Fruit fly (Drosophila melanogaster) whole organism, wandering third instar larva: ENCODE measurements around the gene CG4053.
A peak's percentile ranks its signal among the peaks of the same experiment; 100 is the strongest.

Experiments used
- Abd-B ChIP-seq: fragments of >200 bp; optimal IDR thresholded peaks from 2 replicates; lab custom pipeline; 2017; ENCODE audit warnings: missing biosample characterization, missing genetic modification characterization
- CG9705 ChIP-seq: fragments of 200-800 bp; sonication (Bioruptor generic); optimal IDR thresholded peaks from 2 replicates; lab custom pipeline; 2018; ENCODE audit warnings: missing biosample characterization, mild to moderate bottlenecking, missing genetic modification characterization
- CrebA ChIP-seq: fragments of 200-800 bp; sonication (Bioruptor generic); optimal IDR thresholded peaks from 2 replicates; lab custom pipeline; 2016; ENCODE audit warnings: missing biosample characterization, mild to moderate bottlenecking, missing genetic modification characterization, borderline replicate concordance
- Dfd ChIP-seq: fragments of >200 bp; optimal IDR thresholded peaks from 2 replicates; lab custom pipeline; 2017; ENCODE audit warnings: missing biosample characterization, missing genetic modification characterization
- GATAd ChIP-seq: sonication (Bioruptor generic); optimal IDR thresholded peaks from 2 replicates; lab custom pipeline; 2016; ENCODE audit warnings: missing biosample characterization, missing genetic modification characterization
- HLH106 ChIP-seq: fragments of 200-800 bp; optimal IDR thresholded peaks from 3 replicates; lab custom pipeline; 2019; ENCODE audit warnings: missing biosample characterization, mild to moderate bottlenecking, missing genetic modification characterization, moderate library complexity
- Hr78 ChIP-seq: fragments of >200 bp; optimal IDR thresholded peaks from 2 replicates; lab custom pipeline; 2017; ENCODE audit warnings: missing biosample characterization, missing genetic modification characterization
- Hr83 ChIP-seq: fragments of 200-300 bp; sonication (Bioruptor generic); optimal IDR thresholded peaks from 2 replicates; lab custom pipeline; 2016; ENCODE audit warnings: missing biosample characterization, mild to moderate bottlenecking, missing genetic modification characterization, moderate library complexity; ENCODE audit not compliant: poor library complexity, severe bottlenecking
- Jra ChIP-seq: sonication (Bioruptor generic); optimal IDR thresholded peaks from 2 replicates; lab custom pipeline; 2016; ENCODE audit warnings: missing biosample characterization, missing genetic modification characterization
- Mio ChIP-seq: sonication (Bioruptor generic); optimal IDR thresholded peaks from 2 replicates; lab custom pipeline; 2016; ENCODE audit warnings: missing biosample characterization, missing genetic modification characterization
- Myc ChIP-seq: fragments of >200 bp; optimal IDR thresholded peaks from 2 replicates; lab custom pipeline; 2017
- N ChIP-seq: fragments of >200 bp; optimal IDR thresholded peaks from 2 replicates; lab custom pipeline; 2018; ENCODE audit warnings: missing biosample characterization, missing external identifiers, missing genetic modification characterization
- Rel ChIP-seq, 2 experiments: fragments of 200-800 bp; sonication (Bioruptor generic) in 1 of 2; optimal IDR thresholded peaks; 2 replicates in 1 of 2; 3 replicates in 1 of 2; lab custom pipeline; 2016 to 2019; ENCODE audit warnings: mild to moderate bottlenecking in 2 of 2, missing biosample characterization in 2 of 2, missing genetic modification characterization in 2 of 2, moderate library complexity in 1 of 2
- br ChIP-seq: fragments of 200-800 bp; sonication (Bioruptor generic); optimal IDR thresholded peaks from 2 replicates; lab custom pipeline; 2016; ENCODE audit warnings: missing biosample characterization, missing genetic modification characterization
- dl ChIP-seq, 2 experiments: fragments of 175-275, 200-275 bp in 1 of 2; fragments of 200-275 bp in 1 of 2; sonication (Bioruptor generic); optimal IDR thresholded peaks; lab custom pipeline; 2018; ENCODE audit warnings: mild to moderate bottlenecking in 2 of 2, missing biosample characterization in 2 of 2, missing genetic modification characterization in 2 of 2, moderate library complexity in 2 of 2; ENCODE audit not compliant: partially characterized antibody in 2 of 2, insufficient read depth in 1 of 2
- dmrt93B ChIP-seq: fragments of 200-800 bp; sonication (Bioruptor generic); optimal IDR thresholded peaks from 2 replicates; lab custom pipeline; 2018; ENCODE audit warnings: missing biosample characterization, mild to moderate bottlenecking, missing genetic modification characterization
- ey ChIP-seq: fragments of 200-800 bp; sonication (Bioruptor generic); optimal IDR thresholded peaks from 2 replicates; lab custom pipeline; 2016; ENCODE audit warnings: missing biosample characterization, missing genetic modification characterization
- foxo ChIP-seq, 2 experiments: fragments of 200-800 bp; sonication (Bioruptor generic); optimal IDR thresholded peaks; 2 replicates in 1 of 2; 3 replicates in 1 of 2; lab custom pipeline; 2016 to 2017; ENCODE audit warnings: missing biosample characterization in 2 of 2, missing genetic modification characterization in 2 of 2
- fru ChIP-seq: fragments of 200-800 bp; sonication (Bioruptor generic); optimal IDR thresholded peaks from 3 replicates; lab custom pipeline; 2016; ENCODE audit warnings: missing biosample characterization, mild to moderate bottlenecking, missing genetic modification characterization
- h ChIP-seq: fragments of 200-800 bp; sonication (Bioruptor generic); optimal IDR thresholded peaks from 3 replicates; lab custom pipeline; 2016; ENCODE audit warnings: missing biosample characterization, mild to moderate bottlenecking, missing genetic modification characterization
- jim ChIP-seq: fragments of 175-275, 200-325 bp; sonication (Bioruptor generic); optimal IDR thresholded peaks from 2 replicates; lab custom pipeline; 2016; ENCODE audit warnings: missing biosample characterization, mild to moderate bottlenecking, missing genetic modification characterization
- psq ChIP-seq: fragments of 200-800 bp; sonication (Bioruptor generic); optimal IDR thresholded peaks from 3 replicates; lab custom pipeline; 2017; ENCODE audit warnings: missing biosample characterization, mild to moderate bottlenecking, missing genetic modification characterization, moderate library complexity
- rgr ChIP-seq: fragments of 200-800 bp; sonication (Bioruptor generic); optimal IDR thresholded peaks from 3 replicates; lab custom pipeline; 2016; ENCODE audit warnings: missing biosample characterization, mild to moderate bottlenecking, missing genetic modification characterization
- sage ChIP-seq: fragments of 200-800 bp; sonication (Bioruptor generic); optimal IDR thresholded peaks from 2 replicates; lab custom pipeline; 2016; ENCODE audit warnings: missing biosample characterization, mild to moderate bottlenecking, missing genetic modification characterization
- sv ChIP-seq: fragments of 200-800 bp; sonication (Bioruptor generic); optimal IDR thresholded peaks from 3 replicates; lab custom pipeline; 2016; ENCODE audit warnings: missing biosample characterization, missing genetic modification characterization
- tai ChIP-seq: sonication (Bioruptor generic); optimal IDR thresholded peaks from 2 replicates; lab custom pipeline; 2016; ENCODE audit warnings: missing biosample characterization, missing genetic modification characterization
- usp ChIP-seq: fragments of >200 bp; optimal IDR thresholded peaks from 2 replicates; lab custom pipeline; 2017; ENCODE audit warnings: missing biosample characterization, missing genetic modification characterization
- woc ChIP-seq: sonication (Bioruptor generic); optimal IDR thresholded peaks from 2 replicates; lab custom pipeline; 2016; ENCODE audit warnings: missing biosample characterization, mild to moderate bottlenecking, missing genetic modification characterization

Gene CG4053

DNA sequence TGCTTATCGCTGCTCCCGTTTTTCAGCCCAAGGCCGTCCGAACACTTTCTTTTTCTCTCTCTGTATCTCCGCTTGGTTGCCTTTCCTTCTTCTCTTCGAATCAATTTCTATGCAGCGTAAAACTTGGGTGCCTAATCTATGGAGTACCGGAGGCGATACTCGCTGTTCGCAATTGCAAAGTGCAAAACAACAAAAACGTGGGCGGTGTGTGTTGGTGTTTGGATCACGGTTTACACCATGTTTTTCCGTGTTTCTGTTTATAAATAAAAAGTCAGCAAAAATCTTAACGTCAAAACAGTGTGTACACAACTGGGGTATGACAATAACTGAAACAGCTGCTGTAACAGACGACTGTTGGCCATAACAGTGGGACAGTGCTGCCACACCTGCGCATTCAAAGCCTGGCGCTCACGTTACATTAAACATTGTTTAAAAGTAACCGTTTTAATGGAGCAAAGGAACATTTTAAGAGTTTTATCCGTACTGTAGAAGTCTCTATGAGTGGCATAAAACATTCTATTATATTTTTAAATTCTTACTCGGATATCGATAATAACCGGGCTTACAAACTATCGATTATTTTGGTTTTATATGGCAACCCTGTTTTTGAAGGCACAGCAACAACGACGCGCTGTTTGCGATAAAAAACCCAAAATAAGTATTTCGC lies 17.2 kb upstream of the CG4053 start, which contains the start of the genes m-cup and Det:
TSS of gene m-cup (minus strand) at position 333 of the 667 bp plus-strand sequence.
TSS of gene Det (plus strand) at position 588 of the 667 bp plus-strand sequence.
- TF ChIP-seq fru (GFP tag; lab: Kevin White, UChicago) (peak; percentile 29), rgr (GFP tag; lab: Kevin White, UChicago) (peak; percentile 20), tai (GFP tag; lab: Kevin White, UChicago) (no peak), sage (GFP tag; lab: Kevin White, UChicago) (peak; percentile 21), Myc (lab: Kevin White, UChicago) (no peak), dmrt93B (no peak), N (GFP tag; lab: Kevin White, UChicago) (no peak), Mio (GFP tag; lab: Kevin White, UChicago) (no peak), h (GFP tag; lab: Kevin White, UChicago) (peak; percentile 25), HLH106 (tag; lab: Kevin White, UChicago) (peak; percentile 21), Rel (GFP tag; optimal IDR thresholded peaks at IDR 0.05; lab: Kevin White, UChicago) (no peak), Rel (tag; optimal IDR thresholded peaks at IDR 0.05; lab: Kevin White, UChicago) (peak; percentile 38), ey (peak; percentile 16), Hr83 (peak; percentile 42), dl (GFP tag; optimal IDR thresholded peaks at IDR 0.05; lab: Kevin White, UChicago; ENCODE audit: insufficient read depth in 1 of 2, partially characterized antibody in 2 of 2) (no peak), GATAd (GFP tag; lab: Kevin White, UChicago) (no peak), CrebA (GFP tag; lab: Kevin White, UChicago) (no peak), Dfd (GFP tag; lab: Kevin White, UChicago) (no peak), foxo (GFP tag; optimal IDR thresholded peaks at IDR 0.05; lab: Kevin White, UChicago) (peak in 1 of 2 experiments; percentile 38), br (no peak), Abd-B (GFP tag; lab: Kevin White, UChicago) (no peak), Hr78 (GFP tag; lab: Kevin White, UChicago) (no peak), psq (no peak), CG9705 (GFP tag; lab: Kevin White, UChicago) (peak; percentile 10), Jra (GFP tag; lab: Kevin White, UChicago) (peak; percentile 28)

DNA sequence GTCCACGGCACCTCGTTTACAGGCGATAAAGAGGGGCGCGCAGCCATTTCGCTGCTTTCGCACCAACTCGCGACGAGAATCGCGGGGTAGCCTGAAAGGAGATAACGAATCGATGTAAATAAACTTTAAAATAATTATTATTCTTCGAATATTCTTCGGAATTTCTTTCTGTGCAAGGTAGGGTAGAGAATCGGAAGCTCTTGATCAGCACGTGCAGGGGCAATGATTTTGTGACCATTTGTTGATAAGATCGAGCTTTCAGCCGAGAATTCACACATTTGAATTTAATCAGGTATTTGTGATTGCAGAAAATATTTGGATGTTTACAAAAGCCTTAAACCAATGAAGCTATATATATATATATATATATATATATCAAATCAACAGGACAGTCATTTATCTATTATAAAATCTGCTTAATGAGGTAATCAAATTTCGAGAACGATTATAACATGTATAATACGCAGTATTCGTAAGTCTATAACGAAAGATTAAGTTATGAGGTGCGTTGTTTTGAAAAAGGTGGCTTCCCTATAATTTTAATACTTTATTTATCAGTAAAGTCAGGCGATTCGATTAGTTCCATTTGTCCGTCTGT lies 15.7 kb upstream of the CG4053 start:
- TF ChIP-seq sage (GFP tag; lab: Kevin White, UChicago) (no peak), Rel (GFP tag; optimal IDR thresholded peaks at IDR 0.05; lab: Kevin White, UChicago) (no peak), Rel (tag; optimal IDR thresholded peaks at IDR 0.05; lab: Kevin White, UChicago) (peak; percentile 81), Myc (lab: Kevin White, UChicago) (no peak), sv (GFP tag; lab: Kevin White, UChicago) (no peak), h (GFP tag; lab: Kevin White, UChicago) (peak; percentile 32), woc (GFP tag; lab: Kevin White, UChicago) (no peak), usp (no peak), br (no peak), dmrt93B (no peak), rgr (GFP tag; lab: Kevin White, UChicago) (peak; percentile 21), Abd-B (GFP tag; lab: Kevin White, UChicago) (no peak), N (GFP tag; lab: Kevin White, UChicago) (no peak), dl (GFP tag; optimal IDR thresholded peaks at IDR 0.05; lab: Kevin White, UChicago; ENCODE audit: insufficient read depth in 1 of 2, partially characterized antibody in 2 of 2) (no peak)

DNA sequence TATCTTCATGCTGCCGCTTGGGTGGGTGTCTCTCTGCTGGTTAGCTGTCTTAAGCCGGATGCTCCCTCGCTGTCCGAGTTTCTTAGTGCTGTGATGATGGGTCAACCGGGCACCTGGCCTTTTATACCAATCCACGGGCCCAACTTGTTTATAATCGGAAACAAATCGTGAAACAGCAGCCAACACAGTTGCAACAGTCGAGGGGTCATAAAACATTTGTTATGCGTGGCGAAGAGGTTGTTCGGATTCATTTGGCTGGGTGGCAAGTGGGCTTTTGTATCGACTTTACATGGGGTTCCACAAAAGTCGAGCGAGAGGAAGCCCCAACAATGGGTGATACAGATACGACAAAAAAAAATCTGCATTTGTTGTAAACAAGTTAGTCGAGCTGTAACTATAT lies 10.3 kb upstream of the CG4053 start, which contains the start of gene TwdlW:
TSS of gene TwdlW (minus strand) at position 101 of the 400 bp plus-strand sequence.
- TF ChIP-seq CG9705 (GFP tag; lab: Kevin White, UChicago) (no peak), Hr78 (GFP tag; lab: Kevin White, UChicago) (no peak), HLH106 (tag; lab: Kevin White, UChicago) (no peak), ey (no peak), Abd-B (GFP tag; lab: Kevin White, UChicago) (no peak)

DNA sequence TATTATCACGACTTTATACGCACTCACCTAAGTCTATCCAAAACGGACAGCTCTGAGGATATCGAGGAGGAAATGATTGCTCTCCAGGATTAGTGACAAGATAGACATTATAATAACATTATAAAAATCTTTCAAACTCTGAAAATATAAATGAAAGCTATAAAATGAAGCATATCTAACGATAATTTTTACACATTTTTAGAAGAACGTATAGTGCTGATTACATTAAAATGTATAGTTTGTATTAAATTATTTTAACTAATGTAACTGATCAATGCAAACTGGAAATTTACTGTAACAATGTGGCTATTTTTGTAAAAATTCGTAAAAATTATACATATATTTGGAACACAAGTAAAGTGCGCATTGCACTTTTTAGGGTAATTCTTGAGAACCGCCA lies 6.7 kb upstream of the CG4053 start, which contains the start of gene CG5265:
TSS of gene CG5265 (plus strand) at position 301 of the 400 bp plus-strand sequence.
- TF ChIP-seq N (GFP tag; lab: Kevin White, UChicago) (no peak), sage (GFP tag; lab: Kevin White, UChicago) (no peak), Abd-B (GFP tag; lab: Kevin White, UChicago) (no peak), foxo (GFP tag; optimal IDR thresholded peaks at IDR 0.05; lab: Kevin White, UChicago) (no peak), jim (GFP tag; lab: Kevin White, UChicago) (no peak), fru (GFP tag; lab: Kevin White, UChicago) (no peak)
